Fruit fly (Drosophila melanogaster): Measurements from ENCODE around the gene CG14292.

- no peak for TF ChIP-seq CG12605 (GFP tag; IDR thresholded peaks at IDR 0.05)
- TF ChIP-seq EcR (GFP tag; optimal IDR thresholded peaks at IDR 0.05): no peak
- TF ChIP-seq CG4496 (GFP tag; IDR thresholded peaks at IDR 0.05): no peak
- TF ChIP-seq Pif1B (GFP tag; optimal IDR thresholded peaks at IDR 0.05): no peak
- no peak for TF ChIP-seq Ets98B (GFP tag; IDR thresholded peaks at IDR 0.05)
- no peak for TF ChIP-seq CG13204 (GFP tag; optimal IDR thresholded peaks at IDR 0.05)
- TF ChIP-seq CG15710 (tag; optimal IDR thresholded peaks at IDR 0.05): no peak
- no peak for TF ChIP-seq CG10348 (GFP tag; IDR thresholded peaks at IDR 0.05)
- TF ChIP-seq CG8301 (tag; optimal IDR thresholded peaks at IDR 0.05): no peak
- TF ChIP-seq CG8159 (tag; optimal IDR thresholded peaks at IDR 0.05): no peak
- no peak for TF ChIP-seq rn (GFP tag; IDR thresholded peaks at IDR 0.05)
- no peak for TF ChIP-seq CG14655 (GFP tag; optimal IDR thresholded peaks at IDR 0.05)
These were observed 4.9 kb upstream of the CG14292 start for dm6 chr3R:18910336-18910735.
